Worm (Caenorhabditis elegans) whole organism, young adult: ENCODE measurements around the gene nlp-52.

ENCODE experiments used
- hmg-20 ChIP-seq: fragments of 200-800 bp; sonication (Bioruptor generic); IDR thresholded peaks from 2 replicates; pipeline ENCODE4 v1.3.6; 2022; ENCODE audit warnings: missing genetic modification reagents, missing genetic modification characterization, missing compliant biosample characterization
- lsl-1 ChIP-seq: fragments of 200-800 bp; sonication (Bioruptor generic); optimal IDR thresholded peaks from 2 replicates; lab custom pipeline; 2018; ENCODE audit warnings: mild to moderate bottlenecking, missing genetic modification characterization, moderate library complexity, missing compliant biosample characterization
- madf-6 ChIP-seq: fragments of 200-800 bp; sonication (Bioruptor generic); IDR thresholded peaks from 2 replicates; pipeline ENCODE4 v1.3.6; 2022; ENCODE audit warnings: missing genetic modification reagents, missing genetic modification characterization, missing compliant biosample characterization
- snpc-3.4 ChIP-seq: sonication (generic microtip); optimal IDR thresholded peaks from 2 replicates; lab custom pipeline; 2017; ENCODE audit warnings: missing genetic modification characterization, mild to moderate bottlenecking, missing compliant biosample characterization, antibody characterized with exemption, moderate library complexity, missing genotype, missing genetic modification reagents
- ztf-6 ChIP-seq: fragments of 200-800 bp; sonication (Bioruptor generic); IDR thresholded peaks from 2 replicates; pipeline ENCODE4 v1.3.6; 2022; ENCODE audit warnings: missing genetic modification reagents, missing genetic modification characterization, missing compliant biosample characterization

ce11 chrIII:752326-752725, 9.2 kb upstream of the nlp-52 start, which contains the start of gene pat-12:
- TF ChIP-seq lsl-1 (GFP tag; lab: Kevin White, UChicago): no peak
- TF ChIP-seq madf-6 (GFP tag; lab: Robert Waterston, UW): no peak
- TF ChIP-seq hmg-20 (GFP tag; lab: Robert Waterston, UW): no peak
- no peak for TF ChIP-seq snpc-3.4 (tag; lab: Kevin White, UChicago)
- TF ChIP-seq ztf-6 (GFP tag; lab: Robert Waterston, UW): no peak
